Worm (Caenorhabditis elegans): Measurements from ENCODE around the gene gly-12.
A peak's percentile ranks its signal among the peaks of the same experiment; 100 is the strongest.

Gene gly-12

DNA sequence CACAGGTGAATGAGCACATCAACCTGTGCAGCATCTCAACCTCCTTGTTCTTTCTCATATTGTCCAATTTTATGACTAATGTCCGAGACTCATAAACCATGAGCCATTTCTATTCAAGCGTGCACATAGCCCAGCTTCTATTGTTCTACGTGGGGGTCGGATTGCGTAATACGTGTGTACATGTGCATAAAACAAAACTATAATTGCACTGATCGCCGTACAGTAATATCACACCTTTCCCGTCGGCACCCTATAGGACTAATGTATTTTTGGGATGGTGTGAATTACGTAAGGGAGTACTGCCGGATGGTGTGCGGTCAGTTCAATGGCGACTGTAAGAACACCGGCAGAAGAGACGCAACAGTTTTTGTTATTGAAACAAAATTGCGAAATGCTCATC is 15.8 kb upstream of the gly-12 start:
- TF ChIP-seq Y53G8AR.9 (GFP tag; conservative IDR thresholded peaks at IDR 0.05) (no peak), rec-8 (tag; optimal IDR thresholded peaks at IDR 0.05) (no peak)

DNA sequence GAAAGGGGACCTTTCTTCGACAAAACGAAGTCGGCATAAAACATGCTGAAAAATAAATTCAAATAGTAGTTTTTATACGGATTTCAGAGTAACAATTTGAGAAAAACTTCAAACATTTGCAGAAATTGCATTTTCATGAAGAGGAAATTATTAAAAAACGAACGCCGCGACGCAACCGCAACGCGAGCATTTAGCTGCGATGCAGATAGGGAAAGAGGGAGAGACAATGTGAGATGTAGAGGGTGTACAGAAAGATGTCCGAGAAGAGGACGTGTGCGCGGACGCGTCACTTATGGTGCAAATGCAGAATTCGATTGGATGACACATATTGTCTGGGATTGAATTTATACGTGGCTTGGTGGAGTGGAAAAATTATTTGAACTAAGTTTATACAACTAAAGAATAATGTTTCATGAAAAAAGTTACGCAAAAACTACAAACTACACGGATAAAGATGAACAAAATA is 10.7 kb upstream of the gly-12 start, which contains the start of gene coh-1:
coh-1 (minus strand) TSS at position 51 of the 466 bp plus-strand sequence.
- TF ChIP-seq ceh-27 (GFP tag; optimal IDR thresholded peaks at IDR 0.05) (peak; percentile 50), K12H6.12 (tag; optimal IDR thresholded peaks at IDR 0.05) (peak; percentile 7), F57C9.4 (tag; optimal IDR thresholded peaks at IDR 0.05) (no peak), hmg-1.2 (GFP tag; IDR thresholded peaks at IDR 0.05) (peak; percentile 76; the same call in 1 of the 2 replicates), tlf-1 (GFP tag; optimal IDR thresholded peaks at IDR 0.05) (no peak), madf-3 (GFP tag; IDR thresholded peaks at IDR 0.05) (0 out of 2 replicates have a peak, but pooled peaks have one; percentile 66), lin-40 (tag; optimal IDR thresholded peaks at IDR 0.05) (peak; percentile 30), attf-5 (GFP tag; optimal IDR thresholded peaks at IDR 0.05) (no peak), tbp1 (GFP tag; optimal IDR thresholded peaks at IDR 0.05) (no peak), let-607 (tag; optimal IDR thresholded peaks at IDR 0.05) (peak in 1 of 2 experiments; percentile 26), cebp-1 (GFP tag; IDR thresholded peaks at IDR 0.05) (no peak), cebp-1 (tag; optimal IDR thresholded peaks at IDR 0.05) (peak; percentile 48)

DNA sequence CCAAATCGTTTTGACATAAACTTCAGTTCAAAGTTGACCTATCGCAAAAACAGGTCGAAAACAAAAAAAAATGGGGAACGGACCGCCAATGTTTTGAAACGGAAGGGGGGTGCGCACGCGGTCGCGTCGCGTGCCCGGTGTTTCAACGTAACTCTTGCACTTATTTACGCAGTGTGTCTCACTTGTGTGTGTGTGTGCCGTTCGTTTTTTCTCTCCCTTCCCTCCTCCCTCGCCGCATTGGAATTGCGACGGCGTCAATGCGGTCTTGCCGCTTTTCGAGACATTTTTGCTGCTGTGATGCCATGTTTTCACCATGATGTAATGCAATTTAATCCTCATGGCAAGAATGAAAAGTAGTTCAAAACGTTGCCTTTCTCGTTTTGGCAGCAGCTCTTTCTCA is 7.2 kb upstream of the gly-12 start:
- TF ChIP-seq nhr-80 (tag; optimal IDR thresholded peaks at IDR 0.05), result peak; percentile 61
- peak; percentile 60 for TF ChIP-seq K12H6.12 (tag; optimal IDR thresholded peaks at IDR 0.05)
- TF ChIP-seq hmg-1.2 (GFP tag; IDR thresholded peaks at IDR 0.05), result peak; percentile 37; the same call in 1 of the 2 replicates
- no peak for TF ChIP-seq rpc-1 (optimal IDR thresholded peaks at IDR 0.05)
- no peak for TF ChIP-seq rpc-1 (tag; optimal IDR thresholded peaks at IDR 0.05)
- peak; percentile 69 for TF ChIP-seq dox-1 (GFP tag; IDR thresholded peaks at IDR 0.05)
- no peak for TF ChIP-seq efl-1 (GFP tag; optimal IDR thresholded peaks at IDR 0.05)
- TF ChIP-seq ceh-27 (GFP tag; optimal IDR thresholded peaks at IDR 0.05), result peak; percentile 28
- no peak for TF ChIP-seq sea-2 (GFP tag; IDR thresholded peaks at IDR 0.05)
- peak; percentile 86 for TF ChIP-seq zfh-2 (GFP tag; conservative IDR thresholded peaks at IDR 0.05)
- TF ChIP-seq ztf-18 (tag; optimal IDR thresholded peaks at IDR 0.05), result peak; percentile 0
- TF ChIP-seq repo-1 (tag; optimal IDR thresholded peaks at IDR 0.05), result no peak
- peak; percentile 12; the same call in 1 of the 2 replicates for TF ChIP-seq nfyb-1 (GFP tag; IDR thresholded peaks at IDR 0.05)
- peak; percentile 61 for TF ChIP-seq attf-5 (GFP tag; optimal IDR thresholded peaks at IDR 0.05)
- TF ChIP-seq madf-3 (GFP tag; IDR thresholded peaks at IDR 0.05), result peak; percentile 73; the same call in 1 of the 2 replicates
- TF ChIP-seq pbrm-1 (GFP tag; IDR thresholded peaks at IDR 0.05), result no peak

DNA sequence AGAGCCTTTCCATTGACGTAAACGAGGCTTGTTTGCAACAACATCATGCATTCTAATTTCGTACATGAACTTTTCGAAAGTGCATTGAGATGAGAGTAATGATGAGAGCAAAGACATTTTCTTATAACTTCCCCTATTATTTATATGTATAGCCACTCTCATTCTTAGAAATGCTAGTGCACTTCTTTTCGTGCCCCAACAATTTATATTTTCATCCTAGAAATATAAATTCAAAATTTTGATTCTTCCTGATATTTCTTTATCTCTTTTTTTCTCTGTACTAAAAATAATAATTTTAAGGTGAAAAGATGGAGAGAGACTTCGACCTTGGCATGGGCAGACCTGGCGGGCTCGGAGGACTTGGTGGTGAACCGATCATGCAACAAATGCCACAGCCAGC is 6.7 kb upstream of the gly-12 start, which contains the start of gene mek-1:
mek-1 (plus strand) TSS at position 301 of the 400 bp plus-strand sequence.
- TF ChIP-seq F39B2.1 (GFP tag; IDR thresholded peaks at IDR 0.05) (no peak), ets-4 (GFP tag; optimal IDR thresholded peaks at IDR 0.05) (no peak), ceh-27 (GFP tag; optimal IDR thresholded peaks at IDR 0.05) (no peak), B0261.1 (tag; optimal IDR thresholded peaks at IDR 0.05) (no peak), lin-54 (GFP tag; optimal IDR thresholded peaks at IDR 0.05) (no peak), B0035.1 (tag; optimal IDR thresholded peaks at IDR 0.05) (no peak), ztf-3 (GFP tag; optimal IDR thresholded peaks at IDR 0.05) (no peak), C06A6.2 (GFP tag; conservative IDR thresholded peaks at IDR 0.05) (no peak)

DNA sequence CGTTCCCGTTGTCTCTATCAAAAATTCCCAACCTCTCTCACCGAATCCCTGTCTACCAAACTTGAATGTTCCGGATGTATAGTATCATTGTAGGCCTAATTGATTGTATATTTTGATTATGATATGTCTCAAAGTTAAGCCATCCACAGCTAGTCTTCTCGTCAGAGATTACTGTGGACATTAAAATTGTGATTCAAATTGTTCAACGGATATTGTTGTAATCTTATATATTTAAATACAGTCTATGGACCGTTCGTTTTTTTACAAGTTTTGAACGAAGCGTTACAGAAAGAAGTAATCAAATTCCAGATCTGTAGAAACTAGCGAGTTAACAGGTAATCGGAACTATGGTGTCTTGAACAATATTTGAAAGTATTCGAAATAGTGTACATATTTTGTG is 4.9 kb upstream of the gly-12 start, which contains the start of gene F48E3.9:
F48E3.9 (plus strand) TSS at position 301 of the 400 bp plus-strand sequence.
- TF ChIP-seq ets-4 (GFP tag; optimal IDR thresholded peaks at IDR 0.05) (no peak), bed-1 (GFP tag; IDR thresholded peaks at IDR 0.05) (no peak), madf-8 (GFP tag; conservative IDR thresholded peaks at IDR 0.05) (no peak), hlh-12 (tag; optimal IDR thresholded peaks at IDR 0.05) (no peak), egrh-3 (GFP tag; IDR thresholded peaks at IDR 0.05) (no peak), C17E4.6 (GFP tag; IDR thresholded peaks at IDR 0.05) (no peak), K12H6.12 (tag; optimal IDR thresholded peaks at IDR 0.05) (no peak), ztf-26 (tag; optimal IDR thresholded peaks at IDR 0.05) (no peak), dpl-1 (GFP tag; optimal IDR thresholded peaks at IDR 0.05) (no peak), hlh-26 (GFP tag; conservative IDR thresholded peaks at IDR 0.05) (no peak), rpc-1 (optimal IDR thresholded peaks at IDR 0.05) (no peak), rpc-1 (tag; optimal IDR thresholded peaks at IDR 0.05) (no peak), mxl-1 (tag; optimal IDR thresholded peaks at IDR 0.05) (no peak), ztf-18 (tag; optimal IDR thresholded peaks at IDR 0.05) (no peak), sptf-2 (GFP tag; optimal IDR thresholded peaks at IDR 0.05) (no peak), ccch-3 (GFP tag; optimal IDR thresholded peaks at IDR 0.05) (no peak)

Data from whole organism, young adult.